Worm (Caenorhabditis elegans) whole organism, L4/young adult: ENCODE results near the gene col-98.

Experiments used
- W03F9.2 ChIP-seq: fragments of 150-350 bp; optimal IDR thresholded peaks from 2 replicates; lab custom pipeline; 2014; ENCODE audit warnings: missing biosample characterization, missing genetic modification characterization
- dao-5 ChIP-seq: sonication (generic microtip); optimal IDR thresholded peaks from 2 replicates; lab custom pipeline; 2016; ENCODE audit warnings: missing genotype, missing genetic modification characterization, moderate library complexity, missing compliant biosample characterization

DNA sequence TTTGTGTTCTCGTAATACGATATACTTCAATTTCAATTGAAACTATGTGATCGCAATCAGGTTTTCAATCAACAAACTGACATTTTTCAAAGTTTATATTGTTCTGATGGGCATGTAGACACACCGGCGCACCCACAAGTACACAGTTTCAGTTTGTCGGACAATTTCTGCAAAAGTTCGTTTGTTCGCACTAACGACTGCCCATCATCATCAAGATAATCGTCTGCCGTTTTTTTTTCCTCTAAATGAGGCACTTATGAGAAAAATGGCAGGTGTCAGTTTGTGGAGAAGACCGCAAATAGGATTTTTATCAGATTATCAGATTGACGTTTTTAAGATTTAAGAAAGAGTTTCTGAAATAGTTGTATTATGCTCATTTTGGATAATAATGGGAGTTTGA, 48.0 kb downstream of the col-98 start:
- TF ChIP-seq dao-5, result no peak
- TF ChIP-seq W03F9.2 (tag; lab: Kevin White, UChicago), result no peak
